Worm (Caenorhabditis elegans): Measurements from ENCODE around the gene irld-61.

- TF ChIP-seq ztf-23 (GFP tag; IDR thresholded peaks at IDR 0.05), result no peak
- TF ChIP-seq ref-1 (GFP tag; conservative IDR thresholded peaks at IDR 0.05), result no peak
- no peak for TF ChIP-seq cog-1 (tag; optimal IDR thresholded peaks at IDR 0.05)
- no peak for TF ChIP-seq T22C8.4 (GFP tag; IDR thresholded peaks at IDR 0.05)
- TF ChIP-seq tab-1 (GFP tag; IDR thresholded peaks at IDR 0.05), result no peak
- TF ChIP-seq flt-1 (GFP tag; IDR thresholded peaks at IDR 0.05), result no peak
Observed at ce11 chrIII:12813193-12813592, 48.8 kb downstream of the irld-61 start, which contains the start of gene BE10.4.
